Fruit fly (Drosophila melanogaster) whole organism, wandering third instar larva: ENCODE results near the gene Pgant5.

Experiments used
- Abd-B ChIP-seq: fragments of >200 bp; optimal IDR thresholded peaks from 2 replicates; lab custom pipeline; 2017; ENCODE audit warnings: missing biosample characterization, missing genetic modification characterization
- CG32264 ChIP-seq: fragments of 200-800 bp; sonication (Bioruptor generic); optimal IDR thresholded peaks from 2 replicates; lab custom pipeline; 2016; ENCODE audit warnings: missing biosample characterization, missing genetic modification characterization
- CG9705 ChIP-seq: fragments of 200-800 bp; sonication (Bioruptor generic); optimal IDR thresholded peaks from 2 replicates; lab custom pipeline; 2018; ENCODE audit warnings: missing biosample characterization, mild to moderate bottlenecking, missing genetic modification characterization
- CrebA ChIP-seq: fragments of 200-800 bp; sonication (Bioruptor generic); optimal IDR thresholded peaks from 2 replicates; lab custom pipeline; 2016; ENCODE audit warnings: missing biosample characterization, mild to moderate bottlenecking, missing genetic modification characterization, borderline replicate concordance
- Dfd ChIP-seq: fragments of >200 bp; optimal IDR thresholded peaks from 2 replicates; lab custom pipeline; 2017; ENCODE audit warnings: missing biosample characterization, missing genetic modification characterization
- Dif ChIP-seq: fragments of 200-275, 200-300 bp; sonication (Bioruptor generic); optimal IDR thresholded peaks from 2 replicates; lab custom pipeline; 2018; ENCODE audit warnings: missing biosample characterization, missing genetic modification characterization; ENCODE audit not compliant: partially characterized antibody
- GATAd ChIP-seq: sonication (Bioruptor generic); optimal IDR thresholded peaks from 2 replicates; lab custom pipeline; 2016; ENCODE audit warnings: missing biosample characterization, missing genetic modification characterization
- HLH106 ChIP-seq: fragments of 200-800 bp; optimal IDR thresholded peaks from 3 replicates; lab custom pipeline; 2019; ENCODE audit warnings: missing biosample characterization, mild to moderate bottlenecking, missing genetic modification characterization, moderate library complexity
- Hnf4 ChIP-seq: fragments of 200-800 bp; sonication (Bioruptor generic); optimal IDR thresholded peaks from 2 replicates; lab custom pipeline; 2016; ENCODE audit warnings: missing biosample characterization, mild to moderate bottlenecking, missing genetic modification characterization
- Hr78 ChIP-seq: fragments of >200 bp; optimal IDR thresholded peaks from 2 replicates; lab custom pipeline; 2017; ENCODE audit warnings: missing biosample characterization, missing genetic modification characterization
- Hr83 ChIP-seq: fragments of 200-300 bp; sonication (Bioruptor generic); optimal IDR thresholded peaks from 2 replicates; lab custom pipeline; 2016; ENCODE audit warnings: missing biosample characterization, mild to moderate bottlenecking, missing genetic modification characterization, moderate library complexity; ENCODE audit not compliant: poor library complexity, severe bottlenecking
- Jra ChIP-seq: sonication (Bioruptor generic); optimal IDR thresholded peaks from 2 replicates; lab custom pipeline; 2016; ENCODE audit warnings: missing biosample characterization, missing genetic modification characterization
- Mio ChIP-seq: sonication (Bioruptor generic); optimal IDR thresholded peaks from 2 replicates; lab custom pipeline; 2016; ENCODE audit warnings: missing biosample characterization, missing genetic modification characterization
- Myc ChIP-seq: fragments of >200 bp; optimal IDR thresholded peaks from 2 replicates; lab custom pipeline; 2017
- N ChIP-seq: fragments of >200 bp; optimal IDR thresholded peaks from 2 replicates; lab custom pipeline; 2018; ENCODE audit warnings: missing biosample characterization, missing external identifiers, missing genetic modification characterization
- OdsH ChIP-seq: fragments of 200-800 bp; sonication (Bioruptor generic); optimal IDR thresholded peaks from 2 replicates; lab custom pipeline; 2016; ENCODE audit warnings: missing biosample characterization, mild to moderate bottlenecking, missing genetic modification characterization
- Rel ChIP-seq, 2 experiments: fragments of 200-800 bp; sonication (Bioruptor generic) in 1 of 2; optimal IDR thresholded peaks; 2 replicates in 1 of 2; 3 replicates in 1 of 2; lab custom pipeline; 2016 to 2019; ENCODE audit warnings: mild to moderate bottlenecking in 2 of 2, missing biosample characterization in 2 of 2, missing genetic modification characterization in 2 of 2, moderate library complexity in 1 of 2
- Sp1 ChIP-seq: fragments of 200-800 bp; sonication (Bioruptor generic); optimal IDR thresholded peaks from 3 replicates; lab custom pipeline; 2019; ENCODE audit warnings: missing biosample characterization, mild to moderate bottlenecking, missing genetic modification characterization, moderate library complexity
- Vsx2 ChIP-seq: fragments of 200-300, 225-300 bp; sonication (Bioruptor generic); optimal IDR thresholded peaks from 2 replicates; lab custom pipeline; 2018; ENCODE audit warnings: missing biosample characterization, missing genetic modification characterization; ENCODE audit not compliant: partially characterized antibody
- br ChIP-seq: fragments of 200-800 bp; sonication (Bioruptor generic); optimal IDR thresholded peaks from 2 replicates; lab custom pipeline; 2016; ENCODE audit warnings: missing biosample characterization, missing genetic modification characterization
- brk ChIP-seq: fragments of 200-800 bp; sonication (Bioruptor generic); optimal IDR thresholded peaks from 2 replicates; lab custom pipeline; 2016; ENCODE audit warnings: missing biosample characterization, mild to moderate bottlenecking, missing genetic modification characterization
- dl ChIP-seq, 2 experiments: fragments of 175-275, 200-275 bp in 1 of 2; fragments of 200-275 bp in 1 of 2; sonication (Bioruptor generic); optimal IDR thresholded peaks; lab custom pipeline; 2018; ENCODE audit warnings: mild to moderate bottlenecking in 2 of 2, missing biosample characterization in 2 of 2, missing genetic modification characterization in 2 of 2, moderate library complexity in 2 of 2; ENCODE audit not compliant: partially characterized antibody in 2 of 2, insufficient read depth in 1 of 2
- dmrt93B ChIP-seq: fragments of 200-800 bp; sonication (Bioruptor generic); optimal IDR thresholded peaks from 2 replicates; lab custom pipeline; 2018; ENCODE audit warnings: missing biosample characterization, mild to moderate bottlenecking, missing genetic modification characterization
- dsf ChIP-seq: sonication (Bioruptor generic); optimal IDR thresholded peaks from 2 replicates; lab custom pipeline; 2016; ENCODE audit warnings: missing biosample characterization, missing genetic modification characterization, borderline replicate concordance
- ey ChIP-seq: fragments of 200-800 bp; sonication (Bioruptor generic); optimal IDR thresholded peaks from 2 replicates; lab custom pipeline; 2016; ENCODE audit warnings: missing biosample characterization, missing genetic modification characterization
- foxo ChIP-seq, 2 experiments: fragments of 200-800 bp; sonication (Bioruptor generic); optimal IDR thresholded peaks; 2 replicates in 1 of 2; 3 replicates in 1 of 2; lab custom pipeline; 2016 to 2017; ENCODE audit warnings: missing biosample characterization in 2 of 2, missing genetic modification characterization in 2 of 2
- fru ChIP-seq: fragments of 200-800 bp; sonication (Bioruptor generic); optimal IDR thresholded peaks from 3 replicates; lab custom pipeline; 2016; ENCODE audit warnings: missing biosample characterization, mild to moderate bottlenecking, missing genetic modification characterization
- h ChIP-seq: fragments of 200-800 bp; sonication (Bioruptor generic); optimal IDR thresholded peaks from 3 replicates; lab custom pipeline; 2016; ENCODE audit warnings: missing biosample characterization, mild to moderate bottlenecking, missing genetic modification characterization
- jim ChIP-seq: fragments of 175-275, 200-325 bp; sonication (Bioruptor generic); optimal IDR thresholded peaks from 2 replicates; lab custom pipeline; 2016; ENCODE audit warnings: missing biosample characterization, mild to moderate bottlenecking, missing genetic modification characterization
- lola ChIP-seq: fragments of >200 bp; optimal IDR thresholded peaks from 2 replicates; lab custom pipeline; 2017; ENCODE audit warnings: missing biosample characterization, missing genetic modification characterization
- pan ChIP-seq: fragments of >200 bp; optimal IDR thresholded peaks from 2 replicates; lab custom pipeline; 2017
- psq ChIP-seq: fragments of 200-800 bp; sonication (Bioruptor generic); optimal IDR thresholded peaks from 3 replicates; lab custom pipeline; 2017; ENCODE audit warnings: missing biosample characterization, mild to moderate bottlenecking, missing genetic modification characterization, moderate library complexity
- rgr ChIP-seq: fragments of 200-800 bp; sonication (Bioruptor generic); optimal IDR thresholded peaks from 3 replicates; lab custom pipeline; 2016; ENCODE audit warnings: missing biosample characterization, mild to moderate bottlenecking, missing genetic modification characterization
- sage ChIP-seq: fragments of 200-800 bp; sonication (Bioruptor generic); optimal IDR thresholded peaks from 2 replicates; lab custom pipeline; 2016; ENCODE audit warnings: missing biosample characterization, mild to moderate bottlenecking, missing genetic modification characterization
- sv ChIP-seq: fragments of 200-800 bp; sonication (Bioruptor generic); optimal IDR thresholded peaks from 3 replicates; lab custom pipeline; 2016; ENCODE audit warnings: missing biosample characterization, missing genetic modification characterization
- tai ChIP-seq: sonication (Bioruptor generic); optimal IDR thresholded peaks from 2 replicates; lab custom pipeline; 2016; ENCODE audit warnings: missing biosample characterization, missing genetic modification characterization
- woc ChIP-seq: sonication (Bioruptor generic); optimal IDR thresholded peaks from 2 replicates; lab custom pipeline; 2016; ENCODE audit warnings: missing biosample characterization, mild to moderate bottlenecking, missing genetic modification characterization

The Pgant5 gene

DNA sequence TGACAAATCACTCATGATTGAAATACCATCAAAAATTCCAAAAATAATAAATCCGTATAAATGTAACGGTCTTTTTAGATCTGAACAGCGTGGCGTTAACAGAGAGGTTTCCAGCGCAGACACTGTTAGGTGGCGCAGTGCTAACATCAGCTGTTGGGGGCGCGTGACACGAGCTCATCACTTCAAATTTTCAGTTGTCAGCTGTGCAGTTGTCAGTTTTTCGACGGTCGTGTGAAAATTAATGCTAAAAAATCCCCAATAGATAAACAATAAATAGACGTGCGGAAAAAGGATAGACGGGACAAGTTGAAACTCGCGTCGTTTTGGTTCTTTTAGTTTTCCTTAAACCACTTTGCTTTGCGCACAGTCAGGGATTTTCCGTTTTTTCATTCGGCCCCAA is 2.8 kb upstream of the Pgant5 start, which contains the start of gene CG4230:
TSS of gene CG4230 (plus strand) at position 6 of the 400 bp plus-strand sequence.
- TF ChIP-seq CrebA: no peak
- no peak for TF ChIP-seq Dfd (GFP tag; lab: Kevin White, UChicago)
- no peak for TF ChIP-seq jim
- TF ChIP-seq CG32264 (GFP tag; lab: Kevin White, UChicago): no peak
- TF ChIP-seq br: no peak
- TF ChIP-seq Mio (GFP tag; lab: Kevin White, UChicago): no peak
- TF ChIP-seq Myc (lab: Kevin White, UChicago): no peak
- TF ChIP-seq fru (GFP tag; lab: Kevin White, UChicago): no peak
- TF ChIP-seq dsf (GFP tag; lab: Kevin White, UChicago): no peak
- no peak for TF ChIP-seq Rel (GFP tag; optimal IDR thresholded peaks at IDR 0.05; lab: Kevin White, UChicago)
- TF ChIP-seq Rel (tag; optimal IDR thresholded peaks at IDR 0.05; lab: Kevin White, UChicago): peak; percentile 90
- TF ChIP-seq Sp1 (GFP tag; lab: Kevin White, UChicago): no peak
- no peak for TF ChIP-seq dl (GFP tag; optimal IDR thresholded peaks at IDR 0.05; lab: Kevin White, UChicago; ENCODE audit: insufficient read depth in 1 of 2, partially characterized antibody in 2 of 2)
- TF ChIP-seq foxo (GFP tag; optimal IDR thresholded peaks at IDR 0.05; lab: Kevin White, UChicago): no peak
- TF ChIP-seq psq (GFP tag; lab: Kevin White, UChicago): no peak
- no peak for TF ChIP-seq Vsx2
- no peak for TF ChIP-seq sv (GFP tag; lab: Kevin White, UChicago)
- peak; percentile 1 for TF ChIP-seq Hr83 (GFP tag; lab: Kevin White, UChicago)
- no peak for TF ChIP-seq CG9705 (GFP tag; lab: Kevin White, UChicago)
- no peak for TF ChIP-seq GATAd (GFP tag; lab: Kevin White, UChicago)
- TF ChIP-seq h (GFP tag; lab: Kevin White, UChicago): no peak
- TF ChIP-seq Jra (GFP tag; lab: Kevin White, UChicago): no peak
- peak; percentile 9 for TF ChIP-seq rgr (GFP tag; lab: Kevin White, UChicago)
- TF ChIP-seq sage (GFP tag; lab: Kevin White, UChicago): no peak
- no peak for TF ChIP-seq N (GFP tag; lab: Kevin White, UChicago)
- TF ChIP-seq ey (GFP tag; lab: Kevin White, UChicago): no peak
- no peak for TF ChIP-seq tai (GFP tag; lab: Kevin White, UChicago)
- no peak for TF ChIP-seq HLH106
- no peak for TF ChIP-seq Hnf4 (GFP tag; lab: Kevin White, UChicago)
- TF ChIP-seq brk (GFP tag; lab: Kevin White, UChicago): peak; percentile 28
- no peak for TF ChIP-seq dmrt93B (GFP tag; lab: Kevin White, UChicago)
- no peak for TF ChIP-seq Abd-B (GFP tag; lab: Kevin White, UChicago)
- TF ChIP-seq Hr78 (GFP tag; lab: Kevin White, UChicago): no peak
- TF ChIP-seq pan: no peak
- TF ChIP-seq lola: no peak

DNA sequence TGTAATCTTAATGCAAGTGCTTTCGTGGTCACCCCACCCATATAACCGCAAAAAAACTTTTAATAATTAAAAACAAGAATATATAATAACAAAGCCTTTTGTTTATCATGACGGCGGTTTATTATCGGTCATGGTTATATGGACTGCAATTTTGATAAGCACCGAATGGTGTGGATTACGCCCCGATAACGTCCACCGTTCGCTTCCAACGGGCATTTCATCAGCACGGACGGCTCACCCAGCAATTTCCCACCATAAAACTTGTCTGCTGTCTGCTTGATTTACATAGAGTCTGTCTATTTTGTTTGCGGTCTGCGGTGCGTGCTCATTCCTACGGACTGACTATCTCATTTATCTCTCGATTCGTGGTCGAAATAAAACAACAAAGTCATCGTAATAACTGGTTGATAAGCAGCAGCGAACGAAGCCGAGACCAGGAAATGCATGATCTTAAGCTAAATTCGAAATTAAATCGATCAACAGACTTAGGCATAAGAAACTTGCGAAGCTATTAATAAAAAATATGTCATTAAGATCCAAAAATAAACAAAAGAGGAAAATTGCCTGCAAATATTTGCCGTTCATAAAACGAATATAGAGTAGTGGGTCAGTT is 2.1 kb upstream of the Pgant5 start:
- TF ChIP-seq sv (GFP tag; lab: Kevin White, UChicago): no peak
- TF ChIP-seq ey (GFP tag; lab: Kevin White, UChicago): no peak
- TF ChIP-seq OdsH (GFP tag; lab: Kevin White, UChicago): no peak
- TF ChIP-seq GATAd (GFP tag; lab: Kevin White, UChicago): no peak
- TF ChIP-seq Sp1 (GFP tag; lab: Kevin White, UChicago): peak; percentile 40
- TF ChIP-seq psq (GFP tag; lab: Kevin White, UChicago): no peak
- no peak for TF ChIP-seq Hr78 (GFP tag; lab: Kevin White, UChicago)
- peak; percentile 21 for TF ChIP-seq rgr (GFP tag; lab: Kevin White, UChicago)
- TF ChIP-seq brk (GFP tag; lab: Kevin White, UChicago): peak; percentile 63
- TF ChIP-seq jim: no peak
- peak; percentile 45 for TF ChIP-seq h (GFP tag; lab: Kevin White, UChicago)
- no peak for TF ChIP-seq N (GFP tag; lab: Kevin White, UChicago)
- no peak for TF ChIP-seq Hr83 (GFP tag; lab: Kevin White, UChicago)
- TF ChIP-seq dmrt93B (GFP tag; lab: Kevin White, UChicago): no peak
- peak; percentile 56 for TF ChIP-seq sage (GFP tag; lab: Kevin White, UChicago)
- no peak for TF ChIP-seq Myc (lab: Kevin White, UChicago)
- TF ChIP-seq Hnf4 (GFP tag; lab: Kevin White, UChicago): no peak
- no peak for TF ChIP-seq woc (GFP tag; lab: Kevin White, UChicago)
- no peak for TF ChIP-seq tai (GFP tag; lab: Kevin White, UChicago)
- TF ChIP-seq Rel (GFP tag; optimal IDR thresholded peaks at IDR 0.05; lab: Kevin White, UChicago): no peak
- peak; percentile 53 for TF ChIP-seq Rel (tag; optimal IDR thresholded peaks at IDR 0.05; lab: Kevin White, UChicago)
- TF ChIP-seq Dif (GFP tag; lab: Kevin White, UChicago): no peak
- no peak for TF ChIP-seq lola
